Fruit fly (Drosophila melanogaster) whole organism, pupa: Measurements from ENCODE around the gene Hayan.

ENCODE experiments used
- CG10348 ChIP-seq: fragments of 200-800 bp; sonication (Bioruptor generic); IDR thresholded peaks from 2 replicates; pipeline ENCODE4 v1.3.6; 2022; ENCODE audit warnings: missing biosample characterization, missing genetic modification characterization
- CG12605 ChIP-seq: fragments of 200-800 bp; sonication (Bioruptor generic); IDR thresholded peaks from 2 replicates; pipeline ENCODE4 v1.3.6; 2022; ENCODE audit warnings: missing biosample characterization, missing genetic modification characterization
- CG13204 ChIP-seq: fragments of 200-800 bp; sonication (Bioruptor generic); optimal IDR thresholded peaks from 2 replicates; lab custom pipeline; 2018; ENCODE audit warnings: missing biosample characterization, mild to moderate bottlenecking, missing genetic modification characterization, moderate library complexity
- CG14655 ChIP-seq: fragments of 200-800 bp; sonication (Bioruptor generic); optimal IDR thresholded peaks from 3 replicates; lab custom pipeline; 2017; ENCODE audit warnings: mild to moderate bottlenecking, missing biosample characterization, missing genetic modification reagents, missing genetic modification characterization
- CG15710 ChIP-seq: fragments of 200-800 bp; sonication (Bioruptor generic); optimal IDR thresholded peaks from 2 replicates; lab custom pipeline; 2018; ENCODE audit warnings: missing biosample characterization, mild to moderate bottlenecking, missing genetic modification characterization, moderate library complexity
- CG17806 ChIP-seq: fragments of 200-800 bp; sonication (Bioruptor generic); optimal IDR thresholded peaks from 2 replicates; lab custom pipeline; 2018; ENCODE audit warnings: missing biosample characterization, mild to moderate bottlenecking, missing genetic modification characterization, moderate library complexity
- CG32121 ChIP-seq: fragments of 200-800 bp; sonication (Bioruptor generic); IDR thresholded peaks from 2 replicates; pipeline ENCODE4 v1.3.6; 2022; ENCODE audit warnings: missing biosample characterization, missing genetic modification characterization
- CG34367 ChIP-seq: fragments of 200-800 bp; sonication (Bioruptor generic); optimal IDR thresholded peaks from 2 replicates; lab custom pipeline; 2018; ENCODE audit warnings: missing biosample characterization, mild to moderate bottlenecking, missing genetic modification characterization
- CG4496 ChIP-seq: fragments of 200-800 bp; sonication (Bioruptor generic); IDR thresholded peaks from 3 replicates; pipeline ENCODE4 v1.3.6; 2022; ENCODE audit warnings: missing biosample characterization, missing genetic modification characterization
- CG8159 ChIP-seq: fragments of 200-800 bp; sonication (Bioruptor generic); optimal IDR thresholded peaks from 3 replicates; lab custom pipeline; 2018; ENCODE audit warnings: missing biosample characterization, mild to moderate bottlenecking, missing genetic modification characterization, moderate library complexity
- CG8301 ChIP-seq: fragments of 200-800 bp; sonication (Bioruptor generic); optimal IDR thresholded peaks from 2 replicates; lab custom pipeline; 2018; ENCODE audit warnings: missing biosample characterization, mild to moderate bottlenecking, missing genetic modification characterization
- CG9948 ChIP-seq: fragments of 200-800 bp; sonication (Bioruptor generic); optimal IDR thresholded peaks from 2 replicates; lab custom pipeline; 2018; ENCODE audit warnings: missing biosample characterization, mild to moderate bottlenecking, missing genetic modification characterization, moderate library complexity
- D1 ChIP-seq: fragments of 200-800 bp; sonication (Bioruptor generic); optimal IDR thresholded peaks from 2 replicates; lab custom pipeline; 2018; ENCODE audit warnings: missing biosample characterization, mild to moderate bottlenecking, missing genetic modification characterization, moderate library complexity
- EcR ChIP-seq: fragments of 200-800 bp; sonication (Bioruptor generic); optimal IDR thresholded peaks from 3 replicates; lab custom pipeline; 2019; ENCODE audit warnings: missing biosample characterization, missing genetic modification characterization, mild to moderate bottlenecking, moderate library complexity, missing genetic modification reagents
- Ets98B ChIP-seq: fragments of 200-800 bp; sonication (Bioruptor generic); IDR thresholded peaks from 2 replicates; pipeline ENCODE4 v1.3.6; 2022; ENCODE audit warnings: missing biosample characterization, missing genetic modification characterization
- Pif1A ChIP-seq: fragments of 200-800 bp; sonication (Bioruptor generic); optimal IDR thresholded peaks from 3 replicates; lab custom pipeline; 2016; ENCODE audit warnings: missing biosample characterization, missing genetic modification characterization
- Pif1B ChIP-seq: fragments of 200-800 bp; sonication (Bioruptor generic); optimal IDR thresholded peaks from 3 replicates; lab custom pipeline; 2016; ENCODE audit warnings: missing biosample characterization, missing genetic modification characterization
- fd96Ca ChIP-seq: fragments of 200-800 bp; sonication (Bioruptor generic); IDR thresholded peaks from 3 replicates; pipeline ENCODE4 v1.3.6; 2022; ENCODE audit warnings: missing biosample characterization, missing genetic modification characterization
- gl ChIP-seq: fragments of 200-800 bp; sonication (Bioruptor generic); optimal IDR thresholded peaks from 2 replicates; lab custom pipeline; 2018; ENCODE audit warnings: missing biosample characterization, mild to moderate bottlenecking, missing genetic modification characterization
- rn ChIP-seq: fragments of 200-800 bp; sonication (Bioruptor generic); IDR thresholded peaks from 2 replicates; pipeline ENCODE4 v1.3.6; 2022; ENCODE audit warnings: missing biosample characterization, missing genetic modification characterization

Hayan gene

dm6 chrX:18452717-18453116 is 30.9 kb downstream of the Hayan start:
- TF ChIP-seq fd96Ca (GFP tag; lab: Robert Waterston, UW): no peak
- no peak for TF ChIP-seq CG8159 (tag; lab: Kevin White, UChicago)

dm6 chrX:18440481-18440880 is 43.1 kb downstream of the Hayan start, which contains the start of gene CG32548:
CG32548 (minus strand) TSS chrX:18440581.
- TF ChIP-seq CG10348 (GFP tag; lab: Robert Waterston, UW) (no peak), CG14655 (GFP tag; lab: Kevin White, UChicago) (no peak), CG32121 (GFP tag; lab: Robert Waterston, UW) (no peak), fd96Ca (GFP tag; lab: Robert Waterston, UW) (no peak), Ets98B (no peak), EcR (GFP tag; lab: Kevin White, UChicago) (no peak), CG12605 (GFP tag; lab: Robert Waterston, UW) (no peak), D1 (tag; lab: Kevin White, UChicago) (no peak), CG8159 (tag; lab: Kevin White, UChicago) (no peak), CG8301 (tag; lab: Kevin White, UChicago) (no peak), CG9948 (tag; lab: Kevin White, UChicago) (no peak), gl (tag; lab: Kevin White, UChicago) (no peak), CG34367 (tag; lab: Kevin White, UChicago) (no peak), Pif1B (GFP tag; lab: Kevin White, UChicago) (no peak), CG17806 (no peak)

dm6 chrX:18439367-18439766 is 44.2 kb downstream of the Hayan start, which contains the start of gene CG43841:
CG43841 (plus strand) TSS chrX:18439667.
- TF ChIP-seq Ets98B (no peak), CG17806 (no peak), CG8301 (tag; lab: Kevin White, UChicago) (no peak), rn (GFP tag; lab: Robert Waterston, UW) (no peak), Pif1A (GFP tag; lab: Kevin White, UChicago) (no peak)
- TF ChIP-seq, all 21 proteins: peak for 0

dm6 chrX:18438568-18438967 is 45.0 kb downstream of the Hayan start, which contains the start of gene CG32551:
CG32551 (plus strand) TSS chrX:18438868.
- no peak for TF ChIP-seq D1 (tag; lab: Kevin White, UChicago)
- TF ChIP-seq CG9948 (tag; lab: Kevin White, UChicago): no peak
- no peak for TF ChIP-seq CG34367 (tag; lab: Kevin White, UChicago)
- no peak for TF ChIP-seq gl (tag; lab: Kevin White, UChicago)

- TF ChIP-seq Pif1A (GFP tag; lab: Kevin White, UChicago): no peak
- no peak for TF ChIP-seq CG13204 (GFP tag; lab: Kevin White, UChicago)
- TF ChIP-seq CG4496: no peak
- TF ChIP-seq CG34367 (tag; lab: Kevin White, UChicago): no peak
- TF ChIP-seq rn (GFP tag; lab: Robert Waterston, UW): no peak
- no peak for TF ChIP-seq CG12605 (GFP tag; lab: Robert Waterston, UW)
- no peak for TF ChIP-seq CG10348 (GFP tag; lab: Robert Waterston, UW)
- TF ChIP-seq gl (tag; lab: Kevin White, UChicago): no peak
- TF ChIP-seq CG17806: no peak
- TF ChIP-seq CG15710 (tag; lab: Kevin White, UChicago): no peak
These were observed 46.4 kb downstream of the Hayan start, which contains the start of gene CG6290 for dm6 chrX:18437190-18437589. CG6290 (plus strand) TSS chrX:18437490.
